Worm (Caenorhabditis elegans): ENCODE measurements around the gene F53B1.9.

F53B1.9 gene

DNA sequence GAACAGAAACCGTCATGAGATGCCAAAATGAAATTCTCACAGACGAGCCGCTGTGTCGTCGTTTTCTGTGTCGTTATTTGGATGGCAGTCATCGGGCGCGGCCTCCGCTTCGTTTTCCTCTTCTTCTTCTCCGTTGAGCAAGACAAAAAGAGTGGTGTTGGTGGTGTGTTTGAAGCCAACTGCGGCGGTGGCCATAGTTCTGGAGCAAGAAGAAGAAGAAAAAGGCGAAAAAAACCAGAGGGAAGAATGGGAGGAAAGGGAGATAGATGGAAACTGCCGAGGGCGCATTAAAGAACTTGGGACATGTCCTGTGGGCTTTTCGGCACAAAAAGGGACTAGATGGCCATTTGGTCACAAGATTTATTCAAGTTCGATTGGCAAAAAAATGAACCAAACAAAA is at the start of gene F53B1.9:
F53B1.9 (minus strand) TSS at position 195 of the 400 bp plus-strand sequence.
- TF ChIP-seq ceh-24 (tag; optimal IDR thresholded peaks at IDR 0.05) = no peak
- no peak for TF ChIP-seq nhr-11 (tag; optimal IDR thresholded peaks at IDR 0.05)
- no peak for TF ChIP-seq gmeb-2 (tag; optimal IDR thresholded peaks at IDR 0.05)
- TF ChIP-seq ceh-31 (tag; optimal IDR thresholded peaks at IDR 0.05) = no peak
- TF ChIP-seq unc-42 (tag; optimal IDR thresholded peaks at IDR 0.05) = peak; percentile 30
- no peak for TF ChIP-seq ceh-18 (tag; optimal IDR thresholded peaks at IDR 0.05)

DNA sequence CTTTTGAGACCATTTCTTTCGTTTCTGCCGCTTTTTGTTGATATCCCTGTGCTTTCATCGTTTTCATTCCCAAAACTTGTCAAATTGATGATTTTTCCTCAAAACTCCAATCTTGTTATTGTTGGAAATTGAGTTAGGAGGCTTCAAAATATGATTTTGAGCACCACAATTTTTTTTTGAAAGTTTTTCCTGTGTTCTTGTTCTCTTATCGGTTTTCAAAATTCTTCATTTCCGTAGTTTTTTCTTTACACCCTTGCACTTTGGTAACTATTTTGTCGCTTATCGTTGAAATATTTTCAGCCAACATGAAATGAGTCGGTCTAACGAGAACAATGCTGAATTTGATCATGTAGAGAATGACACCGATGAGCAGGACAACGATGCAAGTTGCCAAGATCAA is 48.9 kb upstream of the F53B1.9 start, which contains the start of gene F48B9.1:
F48B9.1 (plus strand) TSS at position 301 of the 400 bp plus-strand sequence.
- TF ChIP-seq pqm-1 (tag; optimal IDR thresholded peaks at IDR 0.05) (no peak), dmd-4 (tag; optimal IDR thresholded peaks at IDR 0.05; ENCODE audit: borderline replicate concordance) (no peak), unc-86 (tag; optimal IDR thresholded peaks at IDR 0.05) (no peak), ceh-2 (tag; optimal IDR thresholded peaks at IDR 0.05) (no peak), nfya-1 (tag; optimal IDR thresholded peaks at IDR 0.05) (no peak), zip-5 (tag; optimal IDR thresholded peaks at IDR 0.05) (no peak), ttx-3 (tag; optimal IDR thresholded peaks at IDR 0.05) (no peak), ceh-24 (tag; optimal IDR thresholded peaks at IDR 0.05) (no peak), Y22D7AL.16 (tag; optimal IDR thresholded peaks at IDR 0.05) (no peak), ztf-16 (tag; optimal IDR thresholded peaks at IDR 0.05) (no peak), elt-2 (tag; optimal IDR thresholded peaks at IDR 0.05) (no peak), ceh-19 (GFP tag; optimal IDR thresholded peaks at IDR 0.05) (no peak), ceh-9 (tag; optimal IDR thresholded peaks at IDR 0.05) (no peak), K09A11.1 (tag; optimal IDR thresholded peaks at IDR 0.05; ENCODE audit: insufficient read depth) (no peak), madf-2 (tag; optimal IDR thresholded peaks at IDR 0.05) (no peak), ceh-22 (tag; optimal IDR thresholded peaks at IDR 0.05) (no peak)

DNA sequence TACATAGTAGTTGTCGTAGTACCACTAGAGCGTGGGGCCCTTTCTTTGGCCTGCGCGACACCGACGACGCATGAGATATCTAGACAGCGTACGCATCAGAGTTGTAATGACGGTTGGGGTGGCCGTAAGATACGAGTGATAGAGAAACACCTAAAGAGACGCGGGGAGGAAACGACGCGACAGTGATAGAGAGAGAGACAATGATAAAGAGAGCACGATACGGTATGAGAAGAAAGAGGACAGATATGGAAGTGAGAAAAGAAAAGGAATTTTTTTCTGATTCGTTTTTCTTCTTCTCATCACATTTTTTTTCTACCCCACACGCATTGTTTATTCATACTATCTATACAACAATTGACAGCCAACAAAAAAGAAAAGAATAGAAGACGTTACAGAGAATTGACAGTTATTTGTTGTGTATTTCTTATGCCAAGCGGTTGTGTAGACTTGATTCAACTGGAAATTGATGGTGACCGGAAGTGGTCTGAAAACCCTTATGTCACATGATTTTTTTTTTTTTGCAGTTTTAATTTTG is 46.8 kb upstream of the F53B1.9 start:
- TF ChIP-seq ceh-24 (tag; optimal IDR thresholded peaks at IDR 0.05) = no peak
- TF ChIP-seq sdc-2 (tag; optimal IDR thresholded peaks at IDR 0.05) = no peak
- TF ChIP-seq sox-2 (GFP tag; IDR thresholded peaks at IDR 0.05) = no peak
- no peak for TF ChIP-seq tbx-2 (tag; optimal IDR thresholded peaks at IDR 0.05)
- TF ChIP-seq nhr-11 (tag; optimal IDR thresholded peaks at IDR 0.05) = no peak
- peak; percentile 51 for TF ChIP-seq elt-2 (tag; optimal IDR thresholded peaks at IDR 0.05)
- TF ChIP-seq npax-4 (tag; optimal IDR thresholded peaks at IDR 0.05) = no peak
- no peak for TF ChIP-seq mec-3 (tag; optimal IDR thresholded peaks at IDR 0.05; ENCODE audit: borderline replicate concordance)

DNA sequence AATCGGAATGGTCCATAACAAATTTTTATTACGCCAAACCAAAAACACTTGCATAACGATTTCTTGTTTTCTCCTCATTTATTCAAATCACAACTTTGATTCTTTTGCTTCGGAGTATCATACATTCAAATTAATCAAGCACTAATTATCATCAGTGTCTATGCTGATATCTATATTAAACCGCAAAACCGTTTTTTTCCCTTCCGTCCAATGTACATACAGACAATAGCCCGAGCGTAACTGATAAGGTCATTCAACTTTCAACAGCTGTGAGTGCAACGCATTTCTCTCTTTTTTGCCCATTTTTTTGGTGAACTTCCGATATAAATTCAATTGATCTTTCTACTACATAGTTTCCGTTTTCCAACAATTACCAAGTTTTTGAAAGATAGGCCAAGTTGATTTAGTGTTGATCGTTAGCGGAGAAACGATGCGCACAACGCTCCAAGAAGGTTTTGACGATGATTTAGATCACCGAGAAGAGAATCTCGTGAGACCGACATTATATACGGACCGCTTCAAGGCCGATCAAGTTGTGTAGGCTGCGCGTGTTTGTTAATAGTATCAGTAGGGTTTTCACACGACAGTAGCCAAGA is 46.2 kb upstream of the F53B1.9 start:
- TF ChIP-seq odd-2 (tag; optimal IDR thresholded peaks at IDR 0.05) = no peak
- TF ChIP-seq hlh-6 (tag; optimal IDR thresholded peaks at IDR 0.05) = no peak
- no peak for TF ChIP-seq unc-3 (GFP tag; conservative IDR thresholded peaks at IDR 0.05)
- TF ChIP-seq unc-3 (tag; optimal IDR thresholded peaks at IDR 0.05) = no peak
- TF ChIP-seq ahr-1 (tag; optimal IDR thresholded peaks at IDR 0.05) = no peak
- no peak for TF ChIP-seq fkh-6 (tag; optimal IDR thresholded peaks at IDR 0.05)
- TF ChIP-seq pat-9 (tag; optimal IDR thresholded peaks at IDR 0.05) = no peak
- no peak for TF ChIP-seq ceh-18 (tag; optimal IDR thresholded peaks at IDR 0.05)
- no peak for TF ChIP-seq lin-11 (tag; optimal IDR thresholded peaks at IDR 0.05)
- TF ChIP-seq ceh-6 (GFP tag; optimal IDR thresholded peaks at IDR 0.05) = no peak
- no peak for TF ChIP-seq ceh-31 (tag; optimal IDR thresholded peaks at IDR 0.05)
- TF ChIP-seq rnt-1 (tag; optimal IDR thresholded peaks at IDR 0.05) = no peak
- TF ChIP-seq pqm-1 (tag; optimal IDR thresholded peaks at IDR 0.05) = no peak
- TF ChIP-seq madf-2 (tag; optimal IDR thresholded peaks at IDR 0.05) = no peak
- no peak for TF ChIP-seq ceh-30 (tag; optimal IDR thresholded peaks at IDR 0.05)
- TF ChIP-seq elt-4 (tag; optimal IDR thresholded peaks at IDR 0.05) = no peak
- no peak for TF ChIP-seq mec-3 (tag; optimal IDR thresholded peaks at IDR 0.05; ENCODE audit: borderline replicate concordance)
- no peak for TF ChIP-seq ceh-24 (tag; optimal IDR thresholded peaks at IDR 0.05)
- no peak for TF ChIP-seq hlh-15 (tag; optimal IDR thresholded peaks at IDR 0.05)
- TF ChIP-seq nfya-1 (tag; optimal IDR thresholded peaks at IDR 0.05) = no peak
